Worm (Caenorhabditis elegans): ENCODE data around the gene chil-2.

- TF ChIP-seq ceh-82 (tag; optimal IDR thresholded peaks at IDR 0.05) = no peak
- no peak for TF ChIP-seq snpc-4 (tag; optimal IDR thresholded peaks at IDR 0.05)
- no peak for TF ChIP-seq lin-39 (tag; optimal IDR thresholded peaks at IDR 0.05)
- TF ChIP-seq unc-62 (GFP tag; optimal IDR thresholded peaks at IDR 0.05) = no peak
- no peak for TF ChIP-seq ztf-11 (tag; optimal IDR thresholded peaks at IDR 0.05)
- TF ChIP-seq lin-13 (GFP tag; optimal IDR thresholded peaks at IDR 0.05) = no peak
- TF ChIP-seq nhr-11 (tag; optimal IDR thresholded peaks at IDR 0.05) = no peak
- TF ChIP-seq ztf-1 (GFP tag; conservative IDR thresholded peaks at IDR 0.05) = no peak
These were observed 3.3 kb downstream of the chil-2 start, which contains the start of gene chil-7 for ce11 chrII:9871061-9871460.

All from whole organism, L2 larva.